Worm (Caenorhabditis elegans) whole organism, early embryonic: ENCODE measurements around the gene C29H12.6.

Experiments used
- ama-1 ChIP-seq: fragments of 150-350 bp; optimal IDR thresholded peaks from 2 replicates; lab custom pipeline; 2014
- ets-7 ChIP-seq: sonication (generic microtip); optimal IDR thresholded peaks from 2 replicates; lab custom pipeline; 2016; ENCODE audit warnings: missing genotype, missing genetic modification characterization, missing compliant biosample characterization
- flt-1 ChIP-seq: fragments of 200-800 bp; sonication (Bioruptor generic); IDR thresholded peaks from 2 replicates; pipeline ENCODE4 v1.3.6; 2022; ENCODE audit warnings: missing genetic modification characterization, missing compliant biosample characterization
- sea-1 ChIP-seq: fragments of 200-800 bp; sonication (Bioruptor generic); conservative IDR thresholded peaks from 2 replicates; pipeline ENCODE4 v1.3.6; 2022; ENCODE audit warnings: missing genetic modification characterization, missing compliant biosample characterization
- tbx-37 ChIP-seq: fragments of 200-800 bp; sonication (Bioruptor generic); conservative IDR thresholded peaks from 2 replicates; pipeline ENCODE4 v1.3.6; 2022; ENCODE audit warnings: missing genetic modification reagents, missing genetic modification characterization, missing compliant biosample characterization
- tra-4 ChIP-seq: sonication (generic microtip); optimal IDR thresholded peaks from 2 replicates; lab custom pipeline; 2017; ENCODE audit warnings: missing genetic modification characterization, missing compliant biosample characterization

- TF ChIP-seq flt-1 (no peak), ama-1 (lab: Kevin White, UChicago) (no peak), ets-7 (tag; lab: Kevin White, UChicago) (no peak), tbx-37 (no peak), tra-4 (tag; lab: Kevin White, UChicago) (no peak), sea-1 (GFP tag; lab: Robert Waterston, UW) (no peak)
These were observed 17.5 kb upstream of the C29H12.6 start for ce11 chrII:6135530-6135929.
